Fruit fly (Drosophila melanogaster) whole organism, adult: Measurements from ENCODE around the gene ara.

Experiments used
- CG11617 ChIP-seq: fragments of 200-800 bp; sonication (Bioruptor generic); optimal IDR thresholded peaks from 2 replicates; lab custom pipeline; 2017; ENCODE audit warnings: mild to moderate bottlenecking, missing biosample characterization, missing genetic modification reagents, missing genetic modification characterization
- CG5204 ChIP-seq: fragments of 200-800 bp; sonication (Bioruptor generic); optimal IDR thresholded peaks from 2 replicates; lab custom pipeline; 2016; ENCODE audit warnings: missing biosample characterization, missing genetic modification characterization
- CG7045 ChIP-seq: fragments of 200-800 bp; sonication (Bioruptor generic); optimal IDR thresholded peaks from 2 replicates; lab custom pipeline; 2017; ENCODE audit warnings: missing biosample characterization, mild to moderate bottlenecking, missing genetic modification characterization
- CG7101 ChIP-seq: fragments of 200-800 bp; sonication (Bioruptor generic); optimal IDR thresholded peaks from 2 replicates; lab custom pipeline; 2018; ENCODE audit warnings: missing biosample characterization, mild to moderate bottlenecking, missing genetic modification characterization, moderate library complexity
- Clk ChIP-seq: fragments of 200-800 bp; sonication (Bioruptor generic); optimal IDR thresholded peaks from 2 replicates; lab custom pipeline; 2017; ENCODE audit warnings: missing biosample characterization, missing genetic modification characterization
- Crg-1 ChIP-seq: fragments of 200-800 bp; sonication (Bioruptor generic); optimal IDR thresholded peaks from 2 replicates; lab custom pipeline; 2016; ENCODE audit warnings: missing biosample characterization, missing genetic modification characterization
- cnc ChIP-seq, 2 experiments: fragments of >200 bp; optimal IDR thresholded peaks; 2 replicates each; lab custom pipeline; 2017

- no peak for TF ChIP-seq CG5204 (GFP tag; lab: Kevin White, UChicago)
- TF ChIP-seq cnc (optimal IDR thresholded peaks at IDR 0.05; lab: Kevin White, UChicago): no peak
- no peak for TF ChIP-seq Crg-1 (GFP tag; lab: Kevin White, UChicago)
- TF ChIP-seq Clk: no peak
- TF ChIP-seq CG11617 (GFP tag; lab: Kevin White, UChicago): no peak
- no peak for TF ChIP-seq CG7101
- TF ChIP-seq CG7045 (GFP tag; lab: Kevin White, UChicago): no peak
Observed at dm6 chr3L:12565422-12565821, 15.1 kb upstream of the ara start.
